Worm (Caenorhabditis elegans) whole organism, L4 larva: ENCODE data around the gene srt-11.

Experiments used
- D1046.2 ChIP-seq: fragments of 200-800 bp; sonication (Bioruptor generic); IDR thresholded peaks from 2 replicates; pipeline ENCODE4 v1.3.6; 2022; ENCODE audit warnings: missing genetic modification characterization, missing compliant biosample characterization
- fos-1 ChIP-seq: fragments of 150-350 bp; optimal IDR thresholded peaks from 2 replicates; lab custom pipeline; 2014; ENCODE audit warnings: missing biosample characterization, missing genetic modification characterization
- jun-1 ChIP-seq: fragments of 150-350 bp; optimal IDR thresholded peaks from 2 replicates; lab custom pipeline; 2014; ENCODE audit warnings: missing biosample characterization, missing genetic modification reagents, missing genetic modification characterization
- madf-9 ChIP-seq: fragments of 200-800 bp; sonication (Bioruptor generic); conservative IDR thresholded peaks from 2 replicates; pipeline ENCODE4 v1.3.6; 2022; ENCODE audit warnings: missing genetic modification reagents, missing genetic modification characterization, missing compliant biosample characterization
- skn-1 ChIP-seq: fragments of 150-350 bp; optimal IDR thresholded peaks from 2 replicates; lab custom pipeline; 2014; ENCODE audit warnings: missing biosample characterization, missing genetic modification characterization
- unc-39 ChIP-seq: sonication (generic microtip); optimal IDR thresholded peaks from 2 replicates; lab custom pipeline; 2017; ENCODE audit warnings: missing biosample characterization, missing genetic modification characterization
- zag-1 ChIP-seq: fragments of 150-350 bp; optimal IDR thresholded peaks from 2 replicates; lab custom pipeline; 2014; ENCODE audit warnings: missing biosample characterization, missing genetic modification characterization

ce11 chrII:14790751-14791150 lies 15.0 kb upstream of the srt-11 start, which contains the start of gene Y54E2A.10:
- TF ChIP-seq D1046.2 (GFP tag; lab: Robert Waterston, UW) (no peak), madf-9 (GFP tag; lab: Robert Waterston, UW) (no peak), unc-39 (tag; lab: Kevin White, UChicago) (no peak), zag-1 (tag; lab: Kevin White, UChicago) (no peak), skn-1 (no peak), jun-1 (tag; lab: Kevin White, UChicago) (no peak), fos-1 (tag; lab: Kevin White, UChicago) (no peak)
